Fruit fly (Drosophila melanogaster) whole organism, embryonic: ENCODE results near the gene CG5968.
A peak's percentile ranks its signal among the peaks of the same experiment; 100 is the strongest.

Experiments used
- Asciz ChIP-seq: fragments of 200-800 bp; sonication (Bioruptor generic); optimal IDR thresholded peaks from 2 replicates; lab custom pipeline; 2017; ENCODE audit warnings: missing biosample characterization, mild to moderate bottlenecking, missing genetic modification characterization, missing genetic modification reagents
- B-H1 ChIP-seq: fragments of 200-800 bp; sonication (Bioruptor generic); IDR thresholded peaks from 3 replicates; pipeline ENCODE4 v1.3.6; 2022; ENCODE audit warnings: missing biosample characterization, missing genetic modification characterization
- CG10209 ChIP-seq: fragments of 200-800 bp; sonication (Bioruptor generic); optimal IDR thresholded peaks from 3 replicates; lab custom pipeline; 2017; ENCODE audit warnings: missing biosample characterization, mild to moderate bottlenecking, missing genetic modification characterization, missing genetic modification reagents
- CG10321 ChIP-seq: fragments of 200-800 bp; sonication (Bioruptor generic); IDR thresholded peaks from 2 replicates; pipeline ENCODE4 v1.3.6; 2022; ENCODE audit warnings: missing biosample characterization, missing genetic modification characterization
- CG10431 ChIP-seq: fragments of 200-800 bp; sonication (Bioruptor generic); optimal IDR thresholded peaks from 3 replicates; lab custom pipeline; 2018; ENCODE audit warnings: missing biosample characterization, mild to moderate bottlenecking, missing genetic modification characterization
- CG10543 ChIP-seq: fragments of 200-800 bp; sonication (Bioruptor generic); optimal IDR thresholded peaks from 3 replicates; lab custom pipeline; 2017; ENCODE audit warnings: missing biosample characterization, mild to moderate bottlenecking, missing genetic modification characterization, moderate library complexity
- CG10979 ChIP-seq: fragments of 200-800 bp; sonication (Bioruptor generic); optimal IDR thresholded peaks from 2 replicates; lab custom pipeline; 2018; ENCODE audit warnings: missing biosample characterization, mild to moderate bottlenecking, missing genetic modification characterization, moderate library complexity
- CG11247 ChIP-seq: fragments of 200-800 bp; sonication (Bioruptor generic); IDR thresholded peaks from 2 replicates; pipeline ENCODE4 v1.3.6; 2022; ENCODE audit warnings: missing biosample characterization, missing genetic modification characterization
- CG12299 ChIP-seq: fragments of 200-800 bp; sonication (Bioruptor generic); optimal IDR thresholded peaks from 2 replicates; lab custom pipeline; 2018; ENCODE audit warnings: missing biosample characterization, mild to moderate bottlenecking, missing genetic modification characterization
- CG13123 ChIP-seq: fragments of 200-800 bp; sonication (Bioruptor generic); optimal IDR thresholded peaks from 2 replicates; lab custom pipeline; 2016; ENCODE audit warnings: missing biosample characterization, missing genetic modification characterization
- CG13775 ChIP-seq: fragments of 200-800 bp; sonication (Bioruptor generic); optimal IDR thresholded peaks from 3 replicates; lab custom pipeline; 2017; ENCODE audit warnings: missing biosample characterization, mild to moderate bottlenecking, missing genetic modification characterization
- CG14710 ChIP-seq: fragments of 200-800 bp; sonication (Bioruptor generic); optimal IDR thresholded peaks from 3 replicates; lab custom pipeline; 2019; ENCODE audit warnings: missing biosample characterization, mild to moderate bottlenecking, missing genetic modification characterization, moderate library complexity
- CG15601 ChIP-seq: fragments of 200-800 bp; sonication (Bioruptor generic); optimal IDR thresholded peaks from 3 replicates; lab custom pipeline; 2019; ENCODE audit warnings: missing biosample characterization, mild to moderate bottlenecking, missing genetic modification characterization, moderate library complexity
- CG17186 ChIP-seq: fragments of 200-800 bp; sonication (Bioruptor generic); optimal IDR thresholded peaks from 3 replicates; lab custom pipeline; 2017; ENCODE audit warnings: missing biosample characterization, missing genetic modification reagents, missing genetic modification characterization
- CG17912 ChIP-seq: fragments of 200-800 bp; sonication (Bioruptor generic); optimal IDR thresholded peaks from 2 replicates; lab custom pipeline; 2018; ENCODE audit warnings: missing biosample characterization, mild to moderate bottlenecking, missing genetic modification characterization
- CG2202 ChIP-seq: fragments of 200-800 bp; sonication (Bioruptor generic); optimal IDR thresholded peaks from 2 replicates; lab custom pipeline; 2018; ENCODE audit warnings: missing biosample characterization, mild to moderate bottlenecking, missing genetic modification characterization
- CG3281 ChIP-seq: fragments of 200-800 bp; sonication (Bioruptor generic); optimal IDR thresholded peaks from 3 replicates; lab custom pipeline; 2017; ENCODE audit warnings: missing biosample characterization, mild to moderate bottlenecking, missing genetic modification characterization
- CG7357 ChIP-seq: fragments of 200-800 bp; sonication (Bioruptor generic); IDR thresholded peaks from 3 replicates; pipeline ENCODE4 v1.3.6; 2022; ENCODE audit warnings: missing biosample characterization, missing genetic modification characterization
- CG7372 ChIP-seq: fragments of 200-800 bp; sonication (Bioruptor generic); IDR thresholded peaks from 2 replicates; pipeline ENCODE4 v1.3.6; 2022; ENCODE audit warnings: missing biosample characterization, missing genetic modification characterization
- CG7928 ChIP-seq: fragments of 200-800 bp; sonication (Bioruptor generic); optimal IDR thresholded peaks from 2 replicates; lab custom pipeline; 2017; ENCODE audit warnings: missing biosample characterization, mild to moderate bottlenecking, missing genetic modification characterization
- CG8281 ChIP-seq: fragments of 200-800 bp; sonication (Bioruptor generic); optimal IDR thresholded peaks from 2 replicates; lab custom pipeline; 2018; ENCODE audit warnings: missing biosample characterization, mild to moderate bottlenecking, missing genetic modification characterization, moderate library complexity
- CG9437 ChIP-seq: fragments of 200-800 bp; sonication (Bioruptor generic); optimal IDR thresholded peaks from 2 replicates; lab custom pipeline; 2018; ENCODE audit warnings: missing biosample characterization, mild to moderate bottlenecking, missing genetic modification characterization
- D19A ChIP-seq: fragments of 200-800 bp; optimal IDR thresholded peaks from 3 replicates; lab custom pipeline; 2019; ENCODE audit warnings: missing biosample characterization, mild to moderate bottlenecking, missing genetic modification characterization, moderate library complexity
- Dip2 ChIP-seq: fragments of 200-800 bp; sonication (Bioruptor generic); IDR thresholded peaks from 2 replicates; pipeline ENCODE4 v1.3.6; 2022; ENCODE audit warnings: missing biosample characterization, missing genetic modification characterization
- E2f1 ChIP-seq: fragments of 200-800 bp; sonication (Bioruptor generic); IDR thresholded peaks from 2 replicates; pipeline ENCODE4 v1.3.6; 2022; ENCODE audit warnings: missing biosample characterization, missing genetic modification characterization
- Ets97D ChIP-seq: fragments of 200-800 bp; sonication (Bioruptor generic); optimal IDR thresholded peaks from 3 replicates; lab custom pipeline; 2016; ENCODE audit warnings: missing biosample characterization, missing genetic modification characterization
- HHEX ChIP-seq: fragments of 200-800 bp; sonication (Bioruptor generic); optimal IDR thresholded peaks from 3 replicates; lab custom pipeline; 2017; ENCODE audit warnings: missing biosample characterization, mild to moderate bottlenecking, missing genetic modification characterization, missing genetic modification reagents
- HLH54F ChIP-seq: fragments of 200-800 bp; sonication (Bioruptor generic); optimal IDR thresholded peaks from 3 replicates; lab custom pipeline; 2016; ENCODE audit warnings: missing biosample characterization, missing genetic modification characterization
- HmgD ChIP-seq: fragments of 200-800 bp; sonication (Bioruptor generic); optimal IDR thresholded peaks from 3 replicates; lab custom pipeline; 2016; ENCODE audit warnings: missing biosample characterization, missing genetic modification characterization
- Max ChIP-seq: fragments of 200-800 bp; sonication (Bioruptor generic); optimal IDR thresholded peaks from 2 replicates; lab custom pipeline; 2016; ENCODE audit warnings: missing biosample characterization, mild to moderate bottlenecking, missing genetic modification characterization
- Meics ChIP-seq: fragments of 200-800 bp; sonication (Bioruptor generic); optimal IDR thresholded peaks from 2 replicates; lab custom pipeline; 2017; ENCODE audit warnings: missing biosample characterization, mild to moderate bottlenecking, missing genetic modification characterization
- NC2α ChIP-seq: fragments of 200-800 bp; sonication (Bioruptor generic); optimal IDR thresholded peaks from 2 replicates; lab custom pipeline; 2016; ENCODE audit warnings: missing biosample characterization, missing genetic modification characterization
- Poxn ChIP-seq: fragments of 200-800 bp; sonication (Bioruptor generic); IDR thresholded peaks from 2 replicates; pipeline ENCODE4 v1.3.6; 2022; ENCODE audit warnings: missing biosample characterization, missing genetic modification characterization
- TFAM ChIP-seq: fragments of 200-800 bp; sonication (Bioruptor generic); optimal IDR thresholded peaks from 2 replicates; lab custom pipeline; 2017; ENCODE audit warnings: missing biosample characterization, missing genetic modification characterization, inconsistent platforms
- Xbp1 ChIP-seq: fragments of 200-800 bp; sonication (Bioruptor generic); optimal IDR thresholded peaks from 3 replicates; lab custom pipeline; 2016; ENCODE audit warnings: missing biosample characterization, mild to moderate bottlenecking, missing genetic modification characterization
- bsh ChIP-seq, 2 experiments: fragments of 200-800 bp; sonication (Bioruptor generic); optimal IDR thresholded peaks; 2 replicates each; lab custom pipeline; 2017 to 2018; ENCODE audit warnings: mild to moderate bottlenecking in 2 of 2, missing biosample characterization in 2 of 2, missing genetic modification characterization in 2 of 2, moderate library complexity in 1 of 2
- cas ChIP-seq: fragments of 200-800 bp; sonication (Bioruptor generic); IDR thresholded peaks from 2 replicates; pipeline ENCODE4 v1.3.6; 2022; ENCODE audit warnings: missing biosample characterization, missing genetic modification characterization
- chn ChIP-seq: fragments of 200-800 bp; sonication (Bioruptor generic); optimal IDR thresholded peaks from 2 replicates; lab custom pipeline; 2016; ENCODE audit warnings: missing biosample characterization, missing genetic modification characterization
- croc ChIP-seq: fragments of 200-800 bp; sonication (Bioruptor generic); conservative IDR thresholded peaks from 3 replicates; pipeline ENCODE4 v1.3.6; 2022; ENCODE audit warnings: missing biosample characterization, missing genetic modification characterization
- fd96Cb ChIP-seq: fragments of 200-800 bp; sonication (Bioruptor generic); optimal IDR thresholded peaks from 2 replicates; lab custom pipeline; 2018; ENCODE audit warnings: missing biosample characterization, mild to moderate bottlenecking, missing genetic modification characterization, moderate library complexity
- kni ChIP-seq: fragments of 200-800 bp; sonication (Bioruptor generic); optimal IDR thresholded peaks from 3 replicates; lab custom pipeline; 2017; ENCODE audit warnings: mild to moderate bottlenecking, missing biosample characterization, missing genetic modification reagents, missing genetic modification characterization
- lola ChIP-seq, 3 experiments: fragments of >200 bp in 2 of 3; fragments of 200-800 bp in 1 of 3; sonication (Bioruptor generic) in 1 of 3; optimal IDR thresholded peaks; 2 replicates each; lab custom pipeline; 2017 to 2019; ENCODE audit warnings: missing biosample characterization in 3 of 3, missing genetic modification characterization in 3 of 3, mild to moderate bottlenecking in 1 of 3, moderate library complexity in 1 of 3
- otp ChIP-seq: fragments of 200-800 bp; sonication (Bioruptor generic); IDR thresholded peaks from 3 replicates; pipeline ENCODE4, ENCODE4 v1.3.6; 2022; ENCODE audit warnings: missing biosample characterization, missing genetic modification characterization
- pho ChIP-seq: fragments of 200-800 bp; sonication (Bioruptor generic); optimal IDR thresholded peaks from 2 replicates; lab custom pipeline; 2016; ENCODE audit warnings: missing biosample characterization, missing genetic modification characterization
- pnt ChIP-seq: fragments of 200-800 bp; sonication (Bioruptor generic); optimal IDR thresholded peaks from 3 replicates; lab custom pipeline; 2016; ENCODE audit warnings: missing biosample characterization, missing genetic modification characterization
- sd ChIP-seq: fragments of 200-800 bp; sonication (Bioruptor generic); optimal IDR thresholded peaks from 3 replicates; lab custom pipeline; 2018; ENCODE audit warnings: missing biosample characterization, mild to moderate bottlenecking, missing genetic modification characterization, moderate library complexity
- sens-2 ChIP-seq: fragments of 200-800 bp; sonication (Bioruptor generic); IDR thresholded peaks from 2 replicates; pipeline ENCODE4 v1.3.6; 2022; ENCODE audit warnings: missing biosample characterization, missing genetic modification characterization
- slbo ChIP-seq: fragments of 200-800 bp; sonication (Bioruptor generic); IDR thresholded peaks from 2 replicates; pipeline ENCODE4 v1.3.6; 2022; ENCODE audit warnings: missing biosample characterization, missing genetic modification characterization
- sr ChIP-seq: fragments of 200-800 bp; sonication (Bioruptor generic); IDR thresholded peaks from 3 replicates; pipeline ENCODE4 v1.3.6; 2022; ENCODE audit warnings: missing biosample characterization, missing genetic modification characterization
- tio ChIP-seq: fragments of 200-800 bp; sonication (Bioruptor generic); optimal IDR thresholded peaks from 2 replicates; lab custom pipeline; 2017; ENCODE audit warnings: missing biosample characterization, missing genetic modification characterization, inconsistent platforms
- twi ChIP-seq: fragments of 200-800 bp; optimal IDR thresholded peaks from 2 replicates; lab custom pipeline; 2019; ENCODE audit warnings: missing biosample characterization, mild to moderate bottlenecking, missing genetic modification characterization, moderate library complexity

The CG5968 gene

dm6 chr2L:16533386-16533773, 16.4 kb downstream of the CG5968 start (continued):
- TF ChIP-seq E2f1 (GFP tag; lab: Robert Waterston, UW) (no peak), twi (tag; lab: Kevin White, UChicago) (no peak), Dip2 (no peak), CG17912 (peak; percentile 18), cas (GFP tag; lab: Robert Waterston, UW) (no peak), NC2α (GFP tag; lab: Kevin White, UChicago) (no peak), HLH54F (GFP tag; lab: Kevin White, UChicago) (no peak), CG10209 (GFP tag; lab: Kevin White, UChicago) (no peak), otp (GFP tag; lab: Robert Waterston, UW) (no peak; the same call in 2 of the 3 replicates), CG13775 (no peak), CG9437 (GFP tag; lab: Kevin White, UChicago) (no peak), CG10543 (peak; percentile 85), kni (GFP tag; lab: Kevin White, UChicago) (peak; percentile 62), Max (no peak), CG12299 (tag; lab: Kevin White, UChicago) (no peak), CG13123 (GFP tag; lab: Kevin White, UChicago) (no peak), HmgD (GFP tag; lab: Kevin White, UChicago) (no peak), Ets97D (GFP tag; lab: Kevin White, UChicago) (no peak), lola (GFP tag; optimal IDR thresholded peaks at IDR 0.05; lab: Kevin White, UChicago) (no peak), HHEX (GFP tag; lab: Kevin White, UChicago) (no peak), CG15601 (tag; lab: Kevin White, UChicago) (no peak), CG14710 (tag; lab: Kevin White, UChicago) (no peak), pnt (no peak), pho (no peak), CG3281 (no peak), CG11247 (GFP tag; lab: Robert Waterston, UW) (0 out of 2 replicates have a peak, but pooled peaks have one; percentile 2), CG10431 (GFP tag; lab: Kevin White, UChicago) (no peak), sd (tag; lab: Kevin White, UChicago) (peak; percentile 74), slbo (GFP tag; lab: Robert Waterston, UW) (peak; percentile 2; the same call in 1 of the 2 replicates), CG7928 (GFP tag; lab: Kevin White, UChicago) (no peak), bsh (GFP tag; optimal IDR thresholded peaks at IDR 0.05; lab: Kevin White, UChicago) (no peak), Xbp1 (no peak), CG17186 (GFP tag; lab: Kevin White, UChicago) (no peak), Asciz (no peak), CG7372 (GFP tag; lab: Robert Waterston, UW) (no peak), CG10979 (tag; lab: Kevin White, UChicago) (no peak), sr (GFP tag; lab: Robert Waterston, UW) (peak; percentile 52; the same call in 1 of the 3 replicates), CG7357 (GFP tag; lab: Robert Waterston, UW) (no peak), Poxn (no peak), CG10321 (GFP tag; lab: Robert Waterston, UW) (no peak; the same call in 1 of the 2 replicates), B-H1 (GFP tag; lab: Robert Waterston, UW) (no peak), sens-2 (GFP tag; lab: Robert Waterston, UW) (no peak), CG2202 (tag; lab: Kevin White, UChicago) (no peak), CG8281 (tag; lab: Kevin White, UChicago) (no peak), tio (GFP tag; lab: Kevin White, UChicago) (no peak), croc (0 out of 3 replicates have a peak, but pooled peaks have one; percentile 10), D19A (tag; lab: Kevin White, UChicago) (no peak), fd96Cb (no peak), TFAM (no peak), Meics (no peak), chn (GFP tag; lab: Kevin White, UChicago) (no peak)
